Fruit fly (Drosophila melanogaster) whole organism, embryonic: ENCODE measurements around the gene CAH6.

Source experiments
- CG10267 ChIP-seq: fragments of 200-800 bp; sonication (Bioruptor generic); optimal IDR thresholded peaks from 2 replicates; lab custom pipeline; 2018; ENCODE audit warnings: missing biosample characterization, mild to moderate bottlenecking, missing genetic modification characterization, moderate library complexity
- CG10431 ChIP-seq: fragments of 200-800 bp; sonication (Bioruptor generic); optimal IDR thresholded peaks from 3 replicates; lab custom pipeline; 2018; ENCODE audit warnings: missing biosample characterization, mild to moderate bottlenecking, missing genetic modification characterization
- CG10543 ChIP-seq: fragments of 200-800 bp; sonication (Bioruptor generic); optimal IDR thresholded peaks from 3 replicates; lab custom pipeline; 2017; ENCODE audit warnings: missing biosample characterization, mild to moderate bottlenecking, missing genetic modification characterization, moderate library complexity
- CG12236 ChIP-seq: fragments of 200-800 bp; sonication (Bioruptor generic); optimal IDR thresholded peaks from 2 replicates; lab custom pipeline; 2016; ENCODE audit warnings: missing biosample characterization, missing genetic modification characterization
- CG12659 ChIP-seq: fragments of 200-800 bp; sonication (Bioruptor generic); optimal IDR thresholded peaks from 3 replicates; lab custom pipeline; 2017; ENCODE audit warnings: mild to moderate bottlenecking, missing biosample characterization, missing genetic modification reagents, missing genetic modification characterization
- CG13775 ChIP-seq: fragments of 200-800 bp; sonication (Bioruptor generic); optimal IDR thresholded peaks from 3 replicates; lab custom pipeline; 2017; ENCODE audit warnings: missing biosample characterization, mild to moderate bottlenecking, missing genetic modification characterization
- CG14710 ChIP-seq: fragments of 200-800 bp; sonication (Bioruptor generic); optimal IDR thresholded peaks from 3 replicates; lab custom pipeline; 2019; ENCODE audit warnings: missing biosample characterization, mild to moderate bottlenecking, missing genetic modification characterization, moderate library complexity
- CG15269 ChIP-seq: fragments of 200-800 bp; sonication (Bioruptor generic); optimal IDR thresholded peaks from 2 replicates; lab custom pipeline; 2018; ENCODE audit warnings: missing biosample characterization, mild to moderate bottlenecking, missing genetic modification characterization, moderate library complexity
- CG15479 ChIP-seq: fragments of 200-800 bp; sonication (Bioruptor generic); optimal IDR thresholded peaks from 3 replicates; lab custom pipeline; 2019; ENCODE audit warnings: missing biosample characterization, mild to moderate bottlenecking, missing genetic modification characterization, moderate library complexity
- CG15514 ChIP-seq: fragments of 200-800 bp; sonication (Bioruptor generic); optimal IDR thresholded peaks from 3 replicates; lab custom pipeline; 2017; ENCODE audit warnings: missing biosample characterization, missing genetic modification characterization, mild to moderate bottlenecking, moderate library complexity, missing genetic modification reagents
- CG1603 ChIP-seq: fragments of 200-800 bp; sonication (Bioruptor generic); optimal IDR thresholded peaks from 2 replicates; lab custom pipeline; 2019; ENCODE audit warnings: missing biosample characterization, mild to moderate bottlenecking, missing genetic modification characterization, moderate library complexity
- CG17186 ChIP-seq: fragments of 200-800 bp; sonication (Bioruptor generic); optimal IDR thresholded peaks from 3 replicates; lab custom pipeline; 2017; ENCODE audit warnings: missing biosample characterization, missing genetic modification reagents, missing genetic modification characterization
- CG17359 ChIP-seq: fragments of 200-800 bp; sonication (Bioruptor generic); optimal IDR thresholded peaks from 3 replicates; lab custom pipeline; 2018; ENCODE audit warnings: missing biosample characterization, mild to moderate bottlenecking, missing genetic modification characterization, moderate library complexity
- CG18619 ChIP-seq: fragments of 200-800 bp; sonication (Bioruptor generic); optimal IDR thresholded peaks from 3 replicates; lab custom pipeline; 2017; ENCODE audit warnings: missing biosample characterization, mild to moderate bottlenecking, missing genetic modification characterization
- CG2116 ChIP-seq: fragments of 200-800 bp; sonication (Bioruptor generic); optimal IDR thresholded peaks from 3 replicates; lab custom pipeline; 2018; ENCODE audit warnings: missing biosample characterization, mild to moderate bottlenecking, missing genetic modification characterization
- CG2712 ChIP-seq: fragments of 200-800 bp; optimal IDR thresholded peaks from 3 replicates; lab custom pipeline; 2019; ENCODE audit warnings: missing biosample characterization, mild to moderate bottlenecking, missing genetic modification characterization, moderate library complexity
- CG3163 ChIP-seq: fragments of 200-800 bp; sonication (Bioruptor generic); optimal IDR thresholded peaks from 3 replicates; lab custom pipeline; 2016; ENCODE audit warnings: missing biosample characterization, missing genetic modification characterization
- CG33557 ChIP-seq: fragments of 200-800 bp; sonication (Bioruptor generic); optimal IDR thresholded peaks from 2 replicates; lab custom pipeline; 2019; ENCODE audit warnings: missing biosample characterization, mild to moderate bottlenecking, missing genetic modification characterization, moderate library complexity
- CG34224 ChIP-seq: fragments of 200-800 bp; sonication (Bioruptor generic); IDR thresholded peaks from 3 replicates; pipeline ENCODE4 v1.3.6; 2022; ENCODE audit warnings: missing biosample characterization, missing genetic modification characterization; ENCODE audit not compliant: partially characterized antibody
- CG6254 ChIP-seq: fragments of 200-800 bp; sonication (Bioruptor generic); optimal IDR thresholded peaks from 3 replicates; lab custom pipeline; 2017; ENCODE audit warnings: mild to moderate bottlenecking, missing biosample characterization, missing genetic modification reagents, missing genetic modification characterization
- CG7928 ChIP-seq: fragments of 200-800 bp; sonication (Bioruptor generic); optimal IDR thresholded peaks from 2 replicates; lab custom pipeline; 2017; ENCODE audit warnings: missing biosample characterization, mild to moderate bottlenecking, missing genetic modification characterization
- CG7987 ChIP-seq: fragments of 200-800 bp; sonication (Bioruptor generic); optimal IDR thresholded peaks from 2 replicates; lab custom pipeline; 2018; ENCODE audit warnings: missing biosample characterization, mild to moderate bottlenecking, missing genetic modification characterization, moderate library complexity
- CG9215 ChIP-seq: fragments of 200-800 bp; sonication (Bioruptor generic); IDR thresholded peaks from 2 replicates; pipeline ENCODE4 v1.3.6; 2022; ENCODE audit warnings: missing biosample characterization, missing genetic modification characterization
- CG9727 ChIP-seq: fragments of 200-800 bp; sonication (Bioruptor generic); optimal IDR thresholded peaks from 3 replicates; lab custom pipeline; 2017; ENCODE audit warnings: missing biosample characterization, mild to moderate bottlenecking, missing genetic modification characterization
- Ets97D ChIP-seq: fragments of 200-800 bp; sonication (Bioruptor generic); optimal IDR thresholded peaks from 3 replicates; lab custom pipeline; 2016; ENCODE audit warnings: missing biosample characterization, missing genetic modification characterization
- HmgZ ChIP-seq: fragments of 200-800 bp; sonication (Bioruptor generic); optimal IDR thresholded peaks from 2 replicates; lab custom pipeline; 2018; ENCODE audit warnings: missing biosample characterization, mild to moderate bottlenecking, missing genetic modification characterization
- MESR4 ChIP-seq: fragments of 200-800 bp; sonication (Bioruptor generic); optimal IDR thresholded peaks from 2 replicates; lab custom pipeline; 2018; ENCODE audit warnings: missing biosample characterization, mild to moderate bottlenecking, missing genetic modification characterization, moderate library complexity
- MTF-1 ChIP-seq: fragments of 200-800 bp; sonication (Bioruptor generic); optimal IDR thresholded peaks from 2 replicates; lab custom pipeline; 2018; ENCODE audit warnings: missing biosample characterization, mild to moderate bottlenecking, missing genetic modification characterization, borderline replicate concordance
- Med ChIP-seq: fragments of 200-800 bp; sonication (Bioruptor generic); peaks from one replicate; lab custom pipeline; 2016; ENCODE audit warnings: missing biosample characterization, missing genetic modification characterization, mild to moderate bottlenecking, inconsistent platforms, moderate library complexity
- Meics ChIP-seq: fragments of 200-800 bp; sonication (Bioruptor generic); optimal IDR thresholded peaks from 2 replicates; lab custom pipeline; 2017; ENCODE audit warnings: missing biosample characterization, mild to moderate bottlenecking, missing genetic modification characterization
- NFAT ChIP-seq: fragments of 200-800 bp; sonication (Bioruptor generic); IDR thresholded peaks from 2 replicates; pipeline ENCODE4 v1.3.6; 2022; ENCODE audit warnings: missing biosample characterization, missing genetic modification characterization
- Sin3A ChIP-seq: fragments of >200 bp; optimal IDR thresholded peaks from 2 replicates; lab custom pipeline; 2018
- Six4 ChIP-seq: fragments of 200-800 bp; sonication (Bioruptor generic); optimal IDR thresholded peaks from 2 replicates; lab custom pipeline; 2016; ENCODE audit warnings: missing biosample characterization, missing genetic modification characterization
- Sry-δ ChIP-seq: fragments of 200-800 bp; sonication (Bioruptor generic); optimal IDR thresholded peaks from 2 replicates; lab custom pipeline; 2016; ENCODE audit warnings: missing biosample characterization, missing genetic modification characterization
- Ssrp ChIP-seq: fragments of 200-800 bp; sonication (Bioruptor generic); optimal IDR thresholded peaks from 2 replicates; lab custom pipeline; 2018; ENCODE audit warnings: missing biosample characterization, mild to moderate bottlenecking, missing genetic modification characterization, moderate library complexity
- Xbp1 ChIP-seq: fragments of 200-800 bp; sonication (Bioruptor generic); optimal IDR thresholded peaks from 3 replicates; lab custom pipeline; 2016; ENCODE audit warnings: missing biosample characterization, mild to moderate bottlenecking, missing genetic modification characterization
- Xrp1 ChIP-seq: fragments of 200-800 bp; sonication (Bioruptor generic); IDR thresholded peaks from 2 replicates; pipeline ENCODE4 v1.3.6; 2022; ENCODE audit warnings: missing biosample characterization, missing genetic modification characterization
- ash1 ChIP-seq: fragments of 200-800 bp; sonication (Bioruptor generic); optimal IDR thresholded peaks from 2 replicates; lab custom pipeline; 2018; ENCODE audit warnings: missing biosample characterization, mild to moderate bottlenecking, missing genetic modification characterization
- bigmax ChIP-seq: fragments of 200-800 bp; sonication (Bioruptor generic); optimal IDR thresholded peaks from 2 replicates; lab custom pipeline; 2018; ENCODE audit warnings: missing biosample characterization, mild to moderate bottlenecking, missing genetic modification characterization
- cad ChIP-seq: fragments of >200 bp; optimal IDR thresholded peaks from 2 replicates; lab custom pipeline; 2017; ENCODE audit warnings: missing biosample characterization, missing genetic modification characterization
- crp ChIP-seq, 2 experiments: fragments of 200-800 bp; sonication (Bioruptor generic); optimal IDR thresholded peaks; 2 replicates in 1 of 2; 3 replicates in 1 of 2; lab custom pipeline; 2017; ENCODE audit warnings: missing biosample characterization in 2 of 2, missing genetic modification characterization in 2 of 2, mild to moderate bottlenecking in 1 of 2, moderate library complexity in 1 of 2
- ems ChIP-seq: fragments of 200-800 bp; sonication (Bioruptor generic); optimal IDR thresholded peaks from 3 replicates; lab custom pipeline; 2016; ENCODE audit warnings: missing biosample characterization, missing genetic modification characterization
- gfzf ChIP-seq: fragments of 200-800 bp; sonication (Bioruptor generic); optimal IDR thresholded peaks from 2 replicates; lab custom pipeline; 2016; ENCODE audit warnings: missing biosample characterization, mild to moderate bottlenecking, missing genetic modification characterization, moderate library complexity
- her ChIP-seq: fragments of 200-800 bp; sonication (Bioruptor generic); optimal IDR thresholded peaks from 2 replicates; lab custom pipeline; 2016; ENCODE audit warnings: missing biosample characterization, missing genetic modification characterization
- jigr1 ChIP-seq: fragments of 200-800 bp; sonication (Bioruptor generic); IDR thresholded peaks from 3 replicates; pipeline ENCODE4 v1.3.6; 2022; ENCODE audit warnings: missing biosample characterization, missing genetic modification characterization
- ken ChIP-seq: fragments of 200-800 bp; sonication (Bioruptor generic); IDR thresholded peaks from 3 replicates; pipeline ENCODE4 v1.3.6; 2022; ENCODE audit warnings: missing biosample characterization, missing genetic modification characterization
- nerfin-1 ChIP-seq: fragments of 200-800 bp; sonication (Bioruptor generic); optimal IDR thresholded peaks from 3 replicates; lab custom pipeline; 2019; ENCODE audit warnings: missing biosample characterization, mild to moderate bottlenecking, missing genetic modification characterization, moderate library complexity
- salm ChIP-seq: fragments of 200-800 bp; sonication (Bioruptor generic); optimal IDR thresholded peaks from 2 replicates; lab custom pipeline; 2018; ENCODE audit warnings: missing biosample characterization, mild to moderate bottlenecking, missing genetic modification characterization
- trem ChIP-seq: fragments of 200-800 bp; optimal IDR thresholded peaks from 3 replicates; lab custom pipeline; 2019; ENCODE audit warnings: missing biosample characterization, mild to moderate bottlenecking, missing genetic modification characterization, moderate library complexity
- wek ChIP-seq: fragments of 200-800 bp; sonication (Bioruptor generic); optimal IDR thresholded peaks from 3 replicates; lab custom pipeline; 2018; ENCODE audit warnings: missing biosample characterization, mild to moderate bottlenecking, missing genetic modification characterization, moderate library complexity

Gene CAH6

DNA sequence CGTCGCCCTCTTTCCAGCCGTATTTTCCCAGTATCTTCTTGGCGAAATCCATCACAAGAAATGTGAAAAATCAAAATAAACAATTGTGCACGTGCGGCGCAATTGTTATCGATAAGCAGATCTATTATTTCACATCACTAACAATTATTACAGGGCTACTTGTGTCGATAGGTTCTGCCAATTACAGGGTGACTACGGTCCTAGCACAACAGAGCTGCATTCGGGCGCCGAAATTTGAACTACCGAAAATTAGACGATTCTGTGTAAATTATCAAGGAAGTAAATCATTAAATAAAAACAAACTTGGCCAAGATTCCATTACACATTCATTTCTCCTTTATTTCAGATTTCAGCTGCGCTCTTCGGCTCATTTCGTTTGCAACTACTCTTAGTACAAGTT, 41.6 kb upstream of the CAH6 start, which contains the start of gene CG15561 (continued):
- TF ChIP-seq Ssrp (tag; lab: Kevin White, UChicago): peak; percentile 2
- TF ChIP-seq CG7928 (GFP tag; lab: Kevin White, UChicago): peak; percentile 69
- TF ChIP-seq CG13775 (GFP tag; lab: Kevin White, UChicago): peak; percentile 6
- peak; percentile 99 for TF ChIP-seq CG2116 (GFP tag; lab: Kevin White, UChicago)
- TF ChIP-seq gfzf (GFP tag; lab: Kevin White, UChicago): peak; percentile 42
- peak; percentile 37 for TF ChIP-seq CG9727
- peak; percentile 18 for TF ChIP-seq ems
- no peak for TF ChIP-seq Xrp1 (GFP tag; lab: Robert Waterston, UW)
- no peak for TF ChIP-seq Six4 (GFP tag; lab: Kevin White, UChicago)
- TF ChIP-seq Sin3A: peak; percentile 31
- TF ChIP-seq CG12659 (GFP tag; lab: Kevin White, UChicago): peak; percentile 61
- TF ChIP-seq HmgZ (tag; lab: Kevin White, UChicago): peak; percentile 81
- TF ChIP-seq CG10431 (GFP tag; lab: Kevin White, UChicago): peak; percentile 31
- no peak for TF ChIP-seq CG34224 (GFP tag; lab: Robert Waterston, UW)
- TF ChIP-seq bigmax (GFP tag; lab: Kevin White, UChicago): peak; percentile 67
- TF ChIP-seq CG1603 (tag; lab: Kevin White, UChicago): peak; percentile 84
- TF ChIP-seq CG3163 (GFP tag; lab: Kevin White, UChicago): peak; percentile 6
- TF ChIP-seq CG17186 (GFP tag; lab: Kevin White, UChicago): peak; percentile 98
- TF ChIP-seq trem: peak; percentile 68
- TF ChIP-seq CG7987 (GFP tag; lab: Kevin White, UChicago): peak; percentile 84
- TF ChIP-seq MESR4 (GFP tag; lab: Kevin White, UChicago): peak; percentile 59
- peak; percentile 49 for TF ChIP-seq CG10267 (tag; lab: Kevin White, UChicago)
- TF ChIP-seq CG33557: peak; percentile 66
- peak; percentile 20 for TF ChIP-seq CG12236 (GFP tag; lab: Kevin White, UChicago)
- TF ChIP-seq cad: peak; percentile 80
- no peak for TF ChIP-seq NFAT (GFP tag; lab: Robert Waterston, UW)
- TF ChIP-seq Ets97D (GFP tag; lab: Kevin White, UChicago): peak; percentile 78
- peak; percentile 69 for TF ChIP-seq MTF-1 (GFP tag; lab: Kevin White, UChicago)
- no peak for TF ChIP-seq jigr1 (GFP tag; lab: Robert Waterston, UW)
- peak; percentile 51 for TF ChIP-seq nerfin-1 (tag; lab: Kevin White, UChicago)
- TF ChIP-seq CG15479: peak; percentile 97
- peak; percentile 94 for TF ChIP-seq Med (GFP tag; lab: Kevin White, UChicago)
- peak; percentile 58 for TF ChIP-seq CG2712 (tag; lab: Kevin White, UChicago)
- peak; percentile 37 for TF ChIP-seq CG17359 (tag; lab: Kevin White, UChicago)
- TF ChIP-seq her (GFP tag; lab: Kevin White, UChicago): peak; percentile 43
- TF ChIP-seq CG6254 (GFP tag; lab: Kevin White, UChicago): peak; percentile 100
- TF ChIP-seq CG15514: peak; percentile 81
- peak; percentile 52 for TF ChIP-seq CG10543 (GFP tag; lab: Kevin White, UChicago)
- TF ChIP-seq CG18619 (GFP tag; lab: Kevin White, UChicago): peak; percentile 23
- TF ChIP-seq Sry-δ (GFP tag; lab: Kevin White, UChicago): peak; percentile 96
- TF ChIP-seq wek (GFP tag; lab: Kevin White, UChicago): peak; percentile 53
- peak; percentile 51 for TF ChIP-seq CG14710 (tag; lab: Kevin White, UChicago)
- TF ChIP-seq ash1 (GFP tag; lab: Kevin White, UChicago): peak; percentile 16
- no peak for TF ChIP-seq CG9215 (GFP tag; lab: Robert Waterston, UW)
- TF ChIP-seq Meics (GFP tag; lab: Kevin White, UChicago): peak; percentile 47
- TF ChIP-seq salm (tag; lab: Kevin White, UChicago): peak; percentile 35
- peak in 1 of 2 experiments; percentile 2 for TF ChIP-seq crp (GFP tag; optimal IDR thresholded peaks at IDR 0.05; lab: Kevin White, UChicago)
- TF ChIP-seq CG15269 (tag; lab: Kevin White, UChicago): no peak
- TF ChIP-seq ken (GFP tag; lab: Robert Waterston, UW): no peak
- peak; percentile 30 for TF ChIP-seq Xbp1 (GFP tag; lab: Kevin White, UChicago)
